Fruit fly (Drosophila melanogaster) whole organism, embryonic: ENCODE results near the gene Or7a.

ENCODE experiments used
- Aef1 ChIP-seq: fragments of 200-800 bp; sonication (Bioruptor generic); IDR thresholded peaks from 3 replicates; pipeline ENCODE4 v1.3.6; 2022; ENCODE audit warnings: missing biosample characterization, missing genetic modification characterization
- CG11696 ChIP-seq: fragments of 200-800 bp; sonication (Bioruptor generic); IDR thresholded peaks from 2 replicates; pipeline ENCODE4 v1.3.6; 2022; ENCODE audit warnings: missing biosample characterization, missing genetic modification characterization
- CG13894 ChIP-seq: fragments of 200-800 bp; sonication (Bioruptor generic); optimal IDR thresholded peaks from 3 replicates; lab custom pipeline; 2018; ENCODE audit warnings: missing biosample characterization, mild to moderate bottlenecking, missing genetic modification characterization, moderate library complexity
- CG15479 ChIP-seq: fragments of 200-800 bp; sonication (Bioruptor generic); optimal IDR thresholded peaks from 3 replicates; lab custom pipeline; 2019; ENCODE audit warnings: missing biosample characterization, mild to moderate bottlenecking, missing genetic modification characterization, moderate library complexity
- CG15514 ChIP-seq: fragments of 200-800 bp; sonication (Bioruptor generic); optimal IDR thresholded peaks from 3 replicates; lab custom pipeline; 2017; ENCODE audit warnings: missing biosample characterization, missing genetic modification characterization, mild to moderate bottlenecking, moderate library complexity, missing genetic modification reagents
- CG16813 ChIP-seq: fragments of 200-800 bp; sonication (Bioruptor generic); IDR thresholded peaks from 3 replicates; pipeline ENCODE4 v1.3.6; 2022; ENCODE audit warnings: missing biosample characterization, missing genetic modification characterization; ENCODE audit not compliant: partially characterized antibody
- CG17359 ChIP-seq: fragments of 200-800 bp; sonication (Bioruptor generic); optimal IDR thresholded peaks from 3 replicates; lab custom pipeline; 2018; ENCODE audit warnings: missing biosample characterization, mild to moderate bottlenecking, missing genetic modification characterization, moderate library complexity
- CG2678 ChIP-seq: fragments of 200-800 bp; sonication (Bioruptor generic); optimal IDR thresholded peaks from 3 replicates; lab custom pipeline; 2019; ENCODE audit warnings: missing biosample characterization, mild to moderate bottlenecking, missing genetic modification characterization, moderate library complexity
- CG30403 ChIP-seq: fragments of 200-800 bp; sonication (Bioruptor generic); optimal IDR thresholded peaks from 3 replicates; lab custom pipeline; 2016; ENCODE audit warnings: missing biosample characterization, missing genetic modification characterization
- CG31441 ChIP-seq: fragments of 200-800 bp; sonication (Bioruptor generic); IDR thresholded peaks from 2 replicates; pipeline ENCODE4 v1.3.6; 2022; ENCODE audit warnings: missing biosample characterization, missing genetic modification characterization
- CG34422 ChIP-seq: fragments of 200-800 bp; sonication (Bioruptor generic); IDR thresholded peaks from 3 replicates; pipeline ENCODE4 v1.3.6; 2022; ENCODE audit warnings: missing biosample characterization, missing genetic modification characterization
- CG3847 ChIP-seq: fragments of 200-800 bp; sonication (Bioruptor generic); IDR thresholded peaks from 2 replicates; pipeline ENCODE4 v1.3.6; 2022; ENCODE audit warnings: missing biosample characterization, missing genetic modification characterization
- CG7745 ChIP-seq: fragments of 200-800 bp; sonication (Bioruptor generic); optimal IDR thresholded peaks from 2 replicates; lab custom pipeline; 2018; ENCODE audit warnings: missing biosample characterization, mild to moderate bottlenecking, missing genetic modification characterization, moderate library complexity
- CG8765 ChIP-seq: fragments of 200-800 bp; sonication (Bioruptor generic); IDR thresholded peaks from 2 replicates; pipeline ENCODE4 v1.3.6; 2022; ENCODE audit warnings: missing biosample characterization, missing genetic modification characterization
- CHES-1-like ChIP-seq: fragments of 200-800 bp; sonication (Bioruptor generic); optimal IDR thresholded peaks from 2 replicates; lab custom pipeline; 2016; ENCODE audit warnings: missing biosample characterization, missing genetic modification characterization
- CrebB ChIP-seq: fragments of 200-800 bp; sonication (Bioruptor generic); optimal IDR thresholded peaks from 3 replicates; lab custom pipeline; 2018; ENCODE audit warnings: missing biosample characterization, mild to moderate bottlenecking, missing genetic modification characterization
- Dek ChIP-seq: fragments of 200-800 bp; sonication (Bioruptor generic); optimal IDR thresholded peaks from 3 replicates; lab custom pipeline; 2019; ENCODE audit warnings: missing biosample characterization, mild to moderate bottlenecking, missing genetic modification characterization, moderate library complexity
- Doc2 ChIP-seq: fragments of 200-800 bp; sonication (Bioruptor generic); IDR thresholded peaks from 2 replicates; pipeline ENCODE4 v1.3.6; 2022; ENCODE audit warnings: missing biosample characterization, missing genetic modification characterization
- Fer1 ChIP-seq: fragments of 200-800 bp; sonication (Bioruptor generic); optimal IDR thresholded peaks from 2 replicates; lab custom pipeline; 2017; ENCODE audit warnings: missing biosample characterization, mild to moderate bottlenecking, missing genetic modification characterization
- H15 ChIP-seq: fragments of 200-800 bp; sonication (Bioruptor generic); IDR thresholded peaks from 3 replicates; pipeline ENCODE4 v1.3.6; 2022; ENCODE audit warnings: missing biosample characterization, missing genetic modification characterization
- H2.0 ChIP-seq: fragments of 200-800 bp; sonication (Bioruptor generic); IDR thresholded peaks from 2 replicates; pipeline ENCODE4 v1.3.6; 2022; ENCODE audit warnings: missing biosample characterization, missing genetic modification characterization
- Hey ChIP-seq: fragments of 200-800 bp; sonication (Bioruptor generic); optimal IDR thresholded peaks from 3 replicates; lab custom pipeline; 2018; ENCODE audit warnings: missing biosample characterization, mild to moderate bottlenecking, missing genetic modification characterization
- MESR4 ChIP-seq: fragments of 200-800 bp; sonication (Bioruptor generic); optimal IDR thresholded peaks from 2 replicates; lab custom pipeline; 2018; ENCODE audit warnings: missing biosample characterization, mild to moderate bottlenecking, missing genetic modification characterization, moderate library complexity
- Meics ChIP-seq: fragments of 200-800 bp; sonication (Bioruptor generic); optimal IDR thresholded peaks from 2 replicates; lab custom pipeline; 2017; ENCODE audit warnings: missing biosample characterization, mild to moderate bottlenecking, missing genetic modification characterization
- Myb ChIP-seq: fragments of 200-800 bp; sonication (Bioruptor generic); optimal IDR thresholded peaks from 2 replicates; lab custom pipeline; 2016; ENCODE audit warnings: missing biosample characterization, missing genetic modification characterization
- NK7.1 ChIP-seq: fragments of 200-800 bp; sonication (Bioruptor generic); optimal IDR thresholded peaks from 3 replicates; lab custom pipeline; 2016; ENCODE audit warnings: missing biosample characterization, missing genetic modification characterization
- Nf-YB ChIP-seq: fragments of 200-800 bp; sonication (Bioruptor generic); optimal IDR thresholded peaks from 3 replicates; lab custom pipeline; 2019; ENCODE audit warnings: missing biosample characterization, mild to moderate bottlenecking, missing genetic modification characterization, moderate library complexity
- Oaz ChIP-seq: fragments of 200-800 bp; sonication (Bioruptor generic); IDR thresholded peaks from 2 replicates; pipeline ENCODE4 v1.3.6; 2022; ENCODE audit warnings: missing biosample characterization, missing genetic modification characterization
- Poxn ChIP-seq: fragments of 200-800 bp; sonication (Bioruptor generic); IDR thresholded peaks from 2 replicates; pipeline ENCODE4 v1.3.6; 2022; ENCODE audit warnings: missing biosample characterization, missing genetic modification characterization
- Sox100B ChIP-seq: fragments of 200-800 bp; sonication (Bioruptor generic); optimal IDR thresholded peaks from 3 replicates; lab custom pipeline; 2018; ENCODE audit warnings: missing biosample characterization, mild to moderate bottlenecking, missing genetic modification characterization
- bbx ChIP-seq: fragments of 200-800 bp; sonication (Bioruptor generic); IDR thresholded peaks from 2 replicates; pipeline ENCODE4 v1.3.6; 2022; ENCODE audit warnings: missing biosample characterization, missing genetic modification characterization; ENCODE audit not compliant: partially characterized antibody
- bsh ChIP-seq, 2 experiments: fragments of 200-800 bp; sonication (Bioruptor generic); optimal IDR thresholded peaks; 2 replicates each; lab custom pipeline; 2017 to 2018; ENCODE audit warnings: mild to moderate bottlenecking in 2 of 2, missing biosample characterization in 2 of 2, missing genetic modification characterization in 2 of 2, moderate library complexity in 1 of 2
- cato ChIP-seq: fragments of 200-800 bp; sonication (Bioruptor generic); optimal IDR thresholded peaks from 2 replicates; lab custom pipeline; 2016; ENCODE audit warnings: missing biosample characterization, missing genetic modification characterization, borderline replicate concordance
- chn ChIP-seq: fragments of 200-800 bp; sonication (Bioruptor generic); optimal IDR thresholded peaks from 2 replicates; lab custom pipeline; 2016; ENCODE audit warnings: missing biosample characterization, missing genetic modification characterization
- cwo ChIP-seq: fragments of 200-800 bp; sonication (Bioruptor generic); optimal IDR thresholded peaks from 3 replicates; lab custom pipeline; 2017; ENCODE audit warnings: missing biosample characterization, missing genetic modification characterization, mild to moderate bottlenecking, moderate library complexity, missing genetic modification reagents
- danr ChIP-seq: fragments of 200-800 bp; sonication (Bioruptor generic); IDR thresholded peaks from 2 replicates; pipeline ENCODE4 v1.3.6; 2022; ENCODE audit warnings: missing biosample characterization, missing genetic modification characterization
- eve ChIP-seq, 2 experiments: fragments of >200 bp; optimal IDR thresholded peaks; 2 replicates each; lab custom pipeline; 2017; ENCODE audit warnings: missing biosample characterization in 2 of 2, missing genetic modification characterization in 2 of 2
- gfzf ChIP-seq: fragments of 200-800 bp; sonication (Bioruptor generic); optimal IDR thresholded peaks from 2 replicates; lab custom pipeline; 2016; ENCODE audit warnings: missing biosample characterization, mild to moderate bottlenecking, missing genetic modification characterization, moderate library complexity
- hkb ChIP-seq, 2 experiments: fragments of 200-800 bp in 1 of 2; fragments of >200 bp in 1 of 2; sonication (Bioruptor generic) in 1 of 2; IDR thresholded peaks in 1 of 2; optimal IDR thresholded peaks in 1 of 2; 2 replicates each; pipeline versions ENCODE4 v1.3.6 to Lab custom; 2017 to 2022; ENCODE audit warnings: missing biosample characterization in 1 of 2, missing genetic modification characterization in 1 of 2
- hth ChIP-seq: fragments of >200 bp; optimal IDR thresholded peaks from 2 replicates; lab custom pipeline; 2017; ENCODE audit warnings: inconsistent platforms
- kah ChIP-seq: fragments of 200-800 bp; sonication (Bioruptor generic); optimal IDR thresholded peaks from 2 replicates; lab custom pipeline; 2018; ENCODE audit warnings: missing biosample characterization, mild to moderate bottlenecking, missing genetic modification characterization
- kay ChIP-seq: fragments of 200-800 bp; sonication (Bioruptor generic); optimal IDR thresholded peaks from 2 replicates; lab custom pipeline; 2016; ENCODE audit warnings: missing biosample characterization, missing genetic modification characterization
- klu ChIP-seq: fragments of 200-800 bp; sonication (Bioruptor generic); IDR thresholded peaks from 2 replicates; pipeline ENCODE4 v1.3.6; 2022; ENCODE audit warnings: missing biosample characterization, missing genetic modification characterization
- lbe ChIP-seq: fragments of 200-800 bp; sonication (Bioruptor generic); optimal IDR thresholded peaks from 2 replicates; lab custom pipeline; 2016; ENCODE audit warnings: missing biosample characterization, mild to moderate bottlenecking, missing genetic modification characterization
- odd ChIP-seq: fragments of 200-800 bp; sonication (Bioruptor generic); optimal IDR thresholded peaks from 2 replicates; lab custom pipeline; 2017; ENCODE audit warnings: missing biosample characterization, mild to moderate bottlenecking, missing genetic modification characterization
- otp ChIP-seq: fragments of 200-800 bp; sonication (Bioruptor generic); IDR thresholded peaks from 3 replicates; pipeline ENCODE4, ENCODE4 v1.3.6; 2022; ENCODE audit warnings: missing biosample characterization, missing genetic modification characterization
- ro ChIP-seq: fragments of 200-800 bp; sonication (Bioruptor generic); IDR thresholded peaks from 2 replicates; pipeline ENCODE4 v1.3.6; 2022; ENCODE audit warnings: missing biosample characterization, missing genetic modification characterization
- salm ChIP-seq: fragments of 200-800 bp; sonication (Bioruptor generic); optimal IDR thresholded peaks from 2 replicates; lab custom pipeline; 2018; ENCODE audit warnings: missing biosample characterization, mild to moderate bottlenecking, missing genetic modification characterization
- shn ChIP-seq: fragments of 200-800 bp; sonication (Bioruptor generic); optimal IDR thresholded peaks from 3 replicates; lab custom pipeline; 2016; ENCODE audit warnings: missing biosample characterization, missing genetic modification characterization

The Or7a gene

dm6 chrX:8196598-8197228, 31.2 kb upstream of the Or7a start (continued):
- TF ChIP-seq otp (GFP tag; lab: Robert Waterston, UW), result peak; percentile 67; the same call in 2 of the 3 replicates
- no peak for TF ChIP-seq cato (GFP tag; lab: Kevin White, UChicago)
- TF ChIP-seq Hey (tag; lab: Kevin White, UChicago), result no peak
- no peak for TF ChIP-seq gfzf
- TF ChIP-seq CG13894 (tag; lab: Kevin White, UChicago), result no peak
- TF ChIP-seq CG15514, result no peak
- no peak for TF ChIP-seq eve (GFP tag; optimal IDR thresholded peaks at IDR 0.05; lab: Kevin White, UChicago)
- peak; percentile 32 for TF ChIP-seq lbe (GFP tag; lab: Kevin White, UChicago)
- no peak for TF ChIP-seq Meics (GFP tag; lab: Kevin White, UChicago)
- no peak for TF ChIP-seq CG8765
- TF ChIP-seq CG31441 (GFP tag; lab: Robert Waterston, UW), result peak; percentile 55; the same call in 1 of the 2 replicates
- TF ChIP-seq Myb (GFP tag; lab: Kevin White, UChicago), result no peak
- TF ChIP-seq Poxn (GFP tag; lab: Robert Waterston, UW), result no peak
- no peak for TF ChIP-seq hkb (optimal IDR thresholded peaks at IDR 0.05; lab: Kevin White, UChicago)
- peak; percentile 83 for TF ChIP-seq hkb (GFP tag; IDR thresholded peaks at IDR 0.05; lab: Robert Waterston, UW)
- TF ChIP-seq CG7745 (tag; lab: Kevin White, UChicago), result no peak
- peak; percentile 53; the same call in 1 of the 3 replicates for TF ChIP-seq H15
- peak; percentile 23 for TF ChIP-seq CrebB (tag; lab: Kevin White, UChicago)
- TF ChIP-seq kah (GFP tag; lab: Kevin White, UChicago), result peak; percentile 24
- no peak for TF ChIP-seq odd (GFP tag; lab: Kevin White, UChicago)
- peak; percentile 62; the same call in 2 of the 3 replicates for TF ChIP-seq Aef1 (GFP tag; lab: Robert Waterston, UW)
- TF ChIP-seq H2.0, result peak; percentile 58
- no peak for TF ChIP-seq CHES-1-like (GFP tag; lab: Kevin White, UChicago)
- TF ChIP-seq NK7.1 (GFP tag; lab: Kevin White, UChicago), result no peak
- TF ChIP-seq klu (GFP tag; lab: Robert Waterston, UW), result no peak
- TF ChIP-seq bsh (GFP tag; optimal IDR thresholded peaks at IDR 0.05; lab: Kevin White, UChicago), result peak; percentile 17 to 67
- TF ChIP-seq Sox100B (GFP tag; lab: Kevin White, UChicago), result peak; percentile 40
- TF ChIP-seq CG34422, result peak; percentile 19; the same call in 1 of the 3 replicates
- TF ChIP-seq Nf-YB, result no peak
- TF ChIP-seq bbx (GFP tag; lab: Robert Waterston, UW), result no peak
- no peak for TF ChIP-seq CG15479 (GFP tag; lab: Kevin White, UChicago)
- no peak for TF ChIP-seq MESR4 (GFP tag; lab: Kevin White, UChicago)
- TF ChIP-seq hth (lab: Kevin White, UChicago), result no peak
- TF ChIP-seq Dek (tag; lab: Kevin White, UChicago), result no peak
- peak; percentile 44 for TF ChIP-seq chn (GFP tag; lab: Kevin White, UChicago)
- 0 out of 2 replicates have a peak, but pooled peaks have one; percentile 39 for TF ChIP-seq Oaz (GFP tag; lab: Robert Waterston, UW)
- TF ChIP-seq CG17359 (tag; lab: Kevin White, UChicago), result peak; percentile 73
- TF ChIP-seq CG11696 (GFP tag; lab: Robert Waterston, UW), result 0 out of 2 replicates have a peak, but pooled peaks have one; percentile 29
- no peak for TF ChIP-seq CG3847
- no peak for TF ChIP-seq kay (GFP tag; lab: Kevin White, UChicago)
- TF ChIP-seq shn (GFP tag; lab: Kevin White, UChicago), result no peak
- TF ChIP-seq danr, result 0 out of 2 replicates have a peak, but pooled peaks have one; percentile 36
- no peak for TF ChIP-seq ro
- 0 out of 2 replicates have a peak, but pooled peaks have one; percentile 7 for TF ChIP-seq Doc2 (GFP tag; lab: Robert Waterston, UW)
- no peak for TF ChIP-seq Fer1 (GFP tag; lab: Kevin White, UChicago)
- no peak for TF ChIP-seq cwo
- peak; percentile 34 for TF ChIP-seq CG2678 (tag; lab: Kevin White, UChicago)
- no peak for TF ChIP-seq salm (tag; lab: Kevin White, UChicago)
- TF ChIP-seq CG16813, result no peak
- TF ChIP-seq CG30403 (GFP tag; lab: Kevin White, UChicago), result peak; percentile 28
